Worm (Caenorhabditis elegans) whole organism, midembryonic: ENCODE data around the gene Y105C5A.10.
A peak's percentile ranks its signal among the peaks of the same experiment; 100 is the strongest.
"Not testable (repeated sequence)": the region's sequence is repeated elsewhere in the genome, so short reads cannot be mapped to it uniquely, and the experiment has no call there.

Source experiments
- T22C8.4 ChIP-seq: fragments of 200-800 bp; sonication (Bioruptor generic); IDR thresholded peaks from 2 replicates; pipeline ENCODE4 v1.3.6; 2022; ENCODE audit warnings: missing genetic modification characterization, missing compliant biosample characterization
- cog-1 ChIP-seq: sonication (generic microtip); optimal IDR thresholded peaks from 2 replicates; lab custom pipeline; 2016; ENCODE audit warnings: missing genetic modification characterization, missing compliant biosample characterization
- flt-1 ChIP-seq: fragments of 200-800 bp; sonication (Bioruptor generic); IDR thresholded peaks from 2 replicates; pipeline ENCODE4 v1.3.6; 2022; ENCODE audit warnings: missing genetic modification characterization, missing compliant biosample characterization
- klf-2 ChIP-seq: fragments of 200-800 bp; sonication (Bioruptor generic); conservative IDR thresholded peaks from 2 replicates; pipeline ENCODE4 v1.3.6; 2022; ENCODE audit warnings: missing genetic modification reagents, missing genetic modification characterization, missing compliant biosample characterization
- med-1 ChIP-seq: sonication (generic microtip); optimal IDR thresholded peaks from 2 replicates; lab custom pipeline; 2017; ENCODE audit warnings: missing genetic modification characterization, mild to moderate bottlenecking, missing compliant biosample characterization, antibody characterized with exemption, missing genetic modification reagents; ENCODE audit not compliant: insufficient read depth
- ref-1 ChIP-seq: fragments of 200-800 bp; sonication (Bioruptor generic); conservative IDR thresholded peaks from 2 replicates; pipeline ENCODE4 v1.3.6; 2022; ENCODE audit warnings: missing genetic modification reagents, missing genetic modification characterization, missing compliant biosample characterization
- tab-1 ChIP-seq: fragments of 200-800 bp; sonication (Bioruptor generic); IDR thresholded peaks from 2 replicates; pipeline ENCODE4 v1.3.6; 2022; ENCODE audit warnings: missing genetic modification characterization, missing compliant biosample characterization
- ztf-23 ChIP-seq: fragments of 200-800 bp; sonication (Bioruptor generic); IDR thresholded peaks from 2 replicates; pipeline ENCODE4 v1.3.6; 2022; ENCODE audit warnings: missing genetic modification reagents, missing genetic modification characterization, missing compliant biosample characterization
- ztf-29 ChIP-seq: fragments of 200-800 bp; sonication (Bioruptor generic); IDR thresholded peaks from 2 replicates; pipeline ENCODE4 v1.3.6; 2022; ENCODE audit warnings: missing genetic modification reagents, missing genetic modification characterization, missing compliant biosample characterization

The Y105C5A.10 gene

ce11 chrIV:15617667-15618066 is 17.9 kb upstream of the Y105C5A.10 start:
- TF ChIP-seq ref-1 (GFP tag; lab: Robert Waterston, UW) (no peak), klf-2 (GFP tag; lab: Robert Waterston, UW) (no peak), tab-1 (GFP tag; lab: Robert Waterston, UW) (no peak), cog-1 (tag; lab: Kevin White, UChicago) (no peak), med-1 (GFP tag; lab: Kevin White, UChicago) (no peak), ztf-29 (GFP tag; lab: Robert Waterston, UW) (no peak), flt-1 (GFP tag; lab: Robert Waterston, UW) (no peak), T22C8.4 (GFP tag; lab: Robert Waterston, UW) (no peak), ztf-23 (GFP tag; lab: Robert Waterston, UW) (no peak)

- no peak for TF ChIP-seq ztf-29 (GFP tag; lab: Robert Waterston, UW)
These were observed 4.3 kb upstream of the Y105C5A.10 start, which contains the start of gene Y105C5A.9 for ce11 chrIV:15631217-15631616. Gene Y105C5A.9 (plus strand): TSS chrIV:15631517.

- not testable (repeated sequence) for TF ChIP-seq med-1 (GFP tag; lab: Kevin White, UChicago); cog-1 (tag; lab: Kevin White, UChicago); tab-1 (GFP tag; lab: Robert Waterston, UW)
These were observed 1.2 kb upstream of the Y105C5A.10 start, which contains the start of gene Y105C5A.1274 for ce11 chrIV:15634240-15634789. Gene Y105C5A.1274 (plus strand): TSS chrIV:15634739.

- no peak for TF ChIP-seq cog-1 (tag; lab: Kevin White, UChicago)
- TF ChIP-seq ztf-29 (GFP tag; lab: Robert Waterston, UW) = no peak
- no peak for TF ChIP-seq med-1 (GFP tag; lab: Kevin White, UChicago)
- TF ChIP-seq T22C8.4 (GFP tag; lab: Robert Waterston, UW) = no peak
- TF ChIP-seq flt-1 (GFP tag; lab: Robert Waterston, UW) = no peak
- no peak for TF ChIP-seq ztf-23 (GFP tag; lab: Robert Waterston, UW)
- no peak for TF ChIP-seq tab-1 (GFP tag; lab: Robert Waterston, UW)
- TF ChIP-seq ref-1 (GFP tag; lab: Robert Waterston, UW) = no peak
- no peak for TF ChIP-seq klf-2 (GFP tag; lab: Robert Waterston, UW)
These were observed 3.7 kb downstream of the Y105C5A.10 start for ce11 chrIV:15639223-15639622.

- TF ChIP-seq cog-1 (tag; lab: Kevin White, UChicago) = no peak
- TF ChIP-seq flt-1 (GFP tag; lab: Robert Waterston, UW) = no peak
- no peak for TF ChIP-seq ztf-29 (GFP tag; lab: Robert Waterston, UW)
- TF ChIP-seq ref-1 (GFP tag; lab: Robert Waterston, UW) = no peak
- no peak for TF ChIP-seq med-1 (GFP tag; lab: Kevin White, UChicago)
- TF ChIP-seq T22C8.4 (GFP tag; lab: Robert Waterston, UW) = no peak
- TF ChIP-seq ztf-23 (GFP tag; lab: Robert Waterston, UW) = no peak
- TF ChIP-seq tab-1 (GFP tag; lab: Robert Waterston, UW) = no peak
- no peak for TF ChIP-seq klf-2 (GFP tag; lab: Robert Waterston, UW)
These were observed 5.3 kb downstream of the Y105C5A.10 start, which contains the start of gene Y105C5A.13 for ce11 chrIV:15640852-15641251. Gene Y105C5A.13 (plus strand): TSS chrIV:15641231.

ce11 chrIV:15641699-15642098 is 6.1 kb downstream of the Y105C5A.10 start, which contains the start of gene Y105C5A.12:
Gene Y105C5A.12 (minus strand): TSS chrIV:15641799.
- TF ChIP-seq flt-1 (GFP tag; lab: Robert Waterston, UW); ztf-23 (GFP tag; lab: Robert Waterston, UW); cog-1 (tag; lab: Kevin White, UChicago): not testable (repeated sequence)

- TF ChIP-seq flt-1 (GFP tag; lab: Robert Waterston, UW) = peak; percentile 61; the same call in 1 of the 2 replicates
- TF ChIP-seq ztf-23 (GFP tag; lab: Robert Waterston, UW) = peak; percentile 41; the same call in 1 of the 2 replicates
- peak; percentile 64 for TF ChIP-seq cog-1 (tag; lab: Kevin White, UChicago)
These were observed 11.1 kb downstream of the Y105C5A.10 start, which contains the start of the genes Y105C5A.1268 and Y105C5A.1272 for ce11 chrIV:15646418-15647220. Gene Y105C5A.1268 (minus strand): TSS chrIV:15646468. Gene Y105C5A.1272 (plus strand): TSS chrIV:15646992.

- no peak for TF ChIP-seq flt-1 (GFP tag; lab: Robert Waterston, UW)
- TF ChIP-seq klf-2 (GFP tag; lab: Robert Waterston, UW) = no peak
- TF ChIP-seq med-1 (GFP tag; lab: Kevin White, UChicago) = no peak
- TF ChIP-seq ref-1 (GFP tag; lab: Robert Waterston, UW) = no peak
- TF ChIP-seq T22C8.4 (GFP tag; lab: Robert Waterston, UW) = no peak
- no peak for TF ChIP-seq ztf-23 (GFP tag; lab: Robert Waterston, UW)
- no peak for TF ChIP-seq ztf-29 (GFP tag; lab: Robert Waterston, UW)
- no peak for TF ChIP-seq tab-1 (GFP tag; lab: Robert Waterston, UW)
- no peak for TF ChIP-seq cog-1 (tag; lab: Kevin White, UChicago)
These were observed 12.7 kb downstream of the Y105C5A.10 start for ce11 chrIV:15648245-15648644.

DNA sequence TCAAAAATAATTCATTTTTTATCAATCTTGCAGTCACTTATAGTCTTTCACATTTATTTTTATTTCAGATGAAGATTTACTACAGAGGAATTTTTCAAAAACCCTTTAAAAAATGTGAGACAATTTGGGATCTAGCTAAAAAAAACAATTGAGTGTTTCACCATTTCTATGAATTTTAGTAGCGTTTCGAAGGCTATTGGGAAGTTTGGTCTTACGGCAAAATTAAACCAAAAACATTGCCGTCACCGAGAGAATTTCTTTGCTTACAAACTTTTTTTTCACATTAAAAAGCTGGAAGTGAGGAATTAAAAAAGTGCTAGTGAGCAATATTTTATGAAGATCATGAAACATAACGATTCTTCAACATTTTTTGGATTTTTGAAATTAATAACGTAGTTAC is 22.9 kb downstream of the Y105C5A.10 start:
- TF ChIP-seq T22C8.4 (GFP tag; lab: Robert Waterston, UW) (no peak), med-1 (GFP tag; lab: Kevin White, UChicago) (no peak), tab-1 (GFP tag; lab: Robert Waterston, UW) (no peak), ref-1 (GFP tag; lab: Robert Waterston, UW) (no peak), klf-2 (GFP tag; lab: Robert Waterston, UW) (no peak), ztf-29 (GFP tag; lab: Robert Waterston, UW) (no peak), ztf-23 (GFP tag; lab: Robert Waterston, UW) (no peak), cog-1 (tag; lab: Kevin White, UChicago) (no peak), flt-1 (GFP tag; lab: Robert Waterston, UW) (no peak)
